Fruit fly (Drosophila melanogaster): ENCODE results near the gene CG33947.

CG33947 gene

dm6 chr3L:11112427-11112826 lies 16.1 kb downstream of the CG33947 start:
- TF ChIP-seq CTCF (optimal IDR thresholded peaks at IDR 0.05) (no peak), CG8478 (optimal IDR thresholded peaks at IDR 0.05) (no peak)

- no peak for TF ChIP-seq CG8478 (optimal IDR thresholded peaks at IDR 0.05)
- no peak for TF ChIP-seq CTCF (optimal IDR thresholded peaks at IDR 0.05)
These were observed 17.2 kb downstream of the CG33947 start, which contains the start of gene Sod1 for dm6 chr3L:11113198-11114197. Sod1 (minus strand) TSS chr3L:11113740.

dm6 chr3L:11117733-11118132 lies 21.4 kb downstream of the CG33947 start:
- no peak for TF ChIP-seq CG8478 (optimal IDR thresholded peaks at IDR 0.05)
- no peak for TF ChIP-seq CTCF (optimal IDR thresholded peaks at IDR 0.05)

- TF ChIP-seq CTCF (optimal IDR thresholded peaks at IDR 0.05) = no peak
- no peak for TF ChIP-seq CG8478 (optimal IDR thresholded peaks at IDR 0.05)
These were observed 22.5 kb downstream of the CG33947 start for dm6 chr3L:11118627-11119395.

- TF ChIP-seq CTCF (optimal IDR thresholded peaks at IDR 0.05) = no peak
- no peak for TF ChIP-seq CG8478 (optimal IDR thresholded peaks at IDR 0.05)
These were observed 23.2 kb downstream of the CG33947 start for dm6 chr3L:11119396-11119900.

- no peak for TF ChIP-seq CTCF (optimal IDR thresholded peaks at IDR 0.05)
- no peak for TF ChIP-seq CG8478 (optimal IDR thresholded peaks at IDR 0.05)
These were observed 23.7 kb downstream of the CG33947 start for dm6 chr3L:11119901-11120418.

dm6 chr3L:11120419-11120958 lies 24.2 kb downstream of the CG33947 start, which contains the start of the genes FoxK and mRpL2:
FoxK (minus strand) TSS chr3L:11120783.
mRpL2 (plus strand) TSS chr3L:11120847.
- TF ChIP-seq CG8478 (optimal IDR thresholded peaks at IDR 0.05) (no peak), CTCF (optimal IDR thresholded peaks at IDR 0.05) (peak; percentile 44 to 51)

- TF ChIP-seq CTCF (optimal IDR thresholded peaks at IDR 0.05) (peak; percentile 96), CG8478 (optimal IDR thresholded peaks at IDR 0.05) (no peak)
These were observed 26.8 kb downstream of the CG33947 start, which contains the start of the genes Ufd1 and NaPi-III for dm6 chr3L:11123088-11123487. Ufd1 (minus strand) TSS chr3L:11123216. NaPi-III (plus strand) TSS chr3L:11123348.

- TF ChIP-seq CG8478 (optimal IDR thresholded peaks at IDR 0.05) (no peak), CTCF (optimal IDR thresholded peaks at IDR 0.05) (no peak)
These were observed 27.4 kb downstream of the CG33947 start for dm6 chr3L:11123598-11124284.

dm6 chr3L:11124439-11124838 lies 28.1 kb downstream of the CG33947 start:
- TF ChIP-seq CTCF (optimal IDR thresholded peaks at IDR 0.05) (no peak), CG8478 (optimal IDR thresholded peaks at IDR 0.05) (no peak)

- no peak for TF ChIP-seq CG8478 (optimal IDR thresholded peaks at IDR 0.05)
- no peak for TF ChIP-seq CTCF (optimal IDR thresholded peaks at IDR 0.05)
These were observed 28.5 kb downstream of the CG33947 start for dm6 chr3L:11124841-11125240.

- TF ChIP-seq CG8478 (optimal IDR thresholded peaks at IDR 0.05) (no peak), CTCF (optimal IDR thresholded peaks at IDR 0.05) (no peak)
These were observed 29.6 kb downstream of the CG33947 start for dm6 chr3L:11125636-11126532.

dm6 chr3L:11130535-11130934 lies 34.2 kb downstream of the CG33947 start, which contains the start of gene nol:
nol (plus strand) TSS chr3L:11130835.
- TF ChIP-seq CTCF (optimal IDR thresholded peaks at IDR 0.05) (no peak), CG8478 (optimal IDR thresholded peaks at IDR 0.05) (no peak)
